Fruit fly (Drosophila melanogaster): ENCODE data around the gene CG10154.

The CG10154 gene

DNA sequence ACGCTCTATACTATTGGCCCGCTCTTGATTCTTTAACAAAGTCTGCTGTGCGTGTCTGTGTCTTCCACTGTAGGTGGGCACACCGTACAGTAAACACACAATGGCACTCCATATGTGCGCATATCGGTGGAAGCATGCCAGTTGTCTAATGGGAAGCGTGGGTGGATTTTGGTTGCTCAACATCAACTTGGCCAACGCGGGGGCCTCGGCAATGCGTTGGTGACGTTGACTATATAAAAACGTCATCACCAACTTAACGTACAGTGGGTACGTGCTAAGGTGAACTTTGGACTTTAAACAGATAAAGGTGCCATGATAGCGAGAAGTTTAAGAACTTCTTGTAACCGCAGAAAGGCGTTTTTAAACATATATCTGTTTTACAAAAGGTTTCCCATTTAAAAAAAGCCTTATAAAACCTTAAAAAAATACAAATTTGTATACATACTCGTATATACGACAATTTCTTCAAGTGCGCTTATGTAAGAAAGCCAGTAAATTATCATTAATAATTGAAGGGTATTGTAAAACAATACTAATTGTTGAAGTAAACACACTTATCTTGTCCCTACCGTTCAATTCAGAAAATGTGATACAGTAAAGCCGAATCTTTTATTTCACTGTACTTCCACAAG is 42.8 kb upstream of the CG10154 start (continued):
- TF ChIP-seq psq (GFP tag; optimal IDR thresholded peaks at IDR 0.05) = peak; percentile 27

DNA sequence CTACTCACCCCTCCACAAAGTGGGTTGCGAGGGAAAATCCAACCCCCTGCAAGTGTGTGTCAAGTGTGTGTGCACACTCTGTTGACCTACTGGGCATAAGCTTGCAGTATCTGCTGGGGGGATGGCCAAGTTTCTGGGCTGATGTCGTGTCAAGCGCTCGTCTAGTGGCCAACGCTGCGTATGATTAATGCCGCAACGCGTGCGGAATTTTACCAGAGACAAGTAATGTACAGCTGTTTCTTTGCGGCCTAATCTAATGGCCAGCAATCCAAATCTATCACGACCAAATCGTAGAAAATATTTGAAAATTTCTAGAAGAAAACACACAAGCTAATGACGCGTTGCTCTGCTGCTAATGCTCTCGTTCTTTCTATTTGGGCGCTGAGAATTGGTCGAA is 42.3 kb upstream of the CG10154 start:
- TF ChIP-seq CG9705 (GFP tag; optimal IDR thresholded peaks at IDR 0.05) = no peak
- no peak for TF ChIP-seq Mio (GFP tag; optimal IDR thresholded peaks at IDR 0.05)
- no peak for TF ChIP-seq woc (GFP tag; optimal IDR thresholded peaks at IDR 0.05)
- no peak for TF ChIP-seq Hr83 (GFP tag; optimal IDR thresholded peaks at IDR 0.05; ENCODE audit: poor library complexity, severe bottlenecking)
- no peak for TF ChIP-seq Sp1 (GFP tag; optimal IDR thresholded peaks at IDR 0.05)

DNA sequence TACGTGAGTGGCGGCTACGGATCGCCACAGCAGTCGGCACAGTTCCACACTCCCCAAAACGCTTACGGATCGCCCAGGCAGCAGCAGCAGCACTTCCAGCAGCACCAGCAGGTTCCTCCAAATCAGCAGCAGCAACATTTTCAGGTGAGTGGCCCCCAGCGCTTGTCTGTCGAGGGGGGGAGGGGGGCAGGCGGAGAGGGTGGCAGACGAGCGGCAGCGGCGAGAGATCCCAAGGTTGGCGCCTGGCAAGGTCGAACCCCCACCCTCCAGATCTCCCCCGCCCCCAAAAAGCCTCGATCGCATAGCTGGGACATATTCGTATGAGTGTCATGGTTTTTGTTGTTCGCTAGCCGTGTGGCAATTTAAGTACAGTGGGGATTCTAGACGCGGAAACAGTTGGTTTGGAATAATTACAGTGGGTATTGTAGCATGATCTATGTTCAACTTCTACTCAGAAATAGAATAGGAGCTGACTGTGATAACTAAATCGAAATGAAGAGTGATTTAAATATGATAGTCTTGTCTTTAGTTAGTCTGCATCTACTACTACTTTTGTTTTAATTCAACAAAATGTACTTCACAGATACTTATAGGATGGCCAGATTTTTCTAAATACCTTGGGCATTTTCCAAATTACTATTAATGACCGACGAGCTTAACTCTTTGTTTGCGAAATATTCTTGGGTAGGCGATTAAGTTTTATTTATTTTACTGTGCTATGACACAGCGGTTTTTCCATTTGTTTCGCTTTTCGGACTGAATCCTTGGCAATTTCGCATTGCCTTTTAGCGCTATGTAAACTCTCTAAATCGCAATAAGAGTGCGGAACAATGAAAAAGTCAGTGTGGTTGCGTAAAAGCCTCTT is 41.6 kb upstream of the CG10154 start:
- TF ChIP-seq Hr83 (GFP tag; optimal IDR thresholded peaks at IDR 0.05; ENCODE audit: poor library complexity, severe bottlenecking) (no peak), ey (GFP tag; optimal IDR thresholded peaks at IDR 0.05) (peak; percentile 32), dmrt93B (GFP tag; optimal IDR thresholded peaks at IDR 0.05) (no peak), GATAd (GFP tag; optimal IDR thresholded peaks at IDR 0.05) (no peak), lola (GFP tag; optimal IDR thresholded peaks at IDR 0.05) (no peak), h (GFP tag; optimal IDR thresholded peaks at IDR 0.05) (peak; percentile 33), Mio (GFP tag; optimal IDR thresholded peaks at IDR 0.05) (no peak), CG32264 (GFP tag; optimal IDR thresholded peaks at IDR 0.05) (no peak), HLH106 (tag; optimal IDR thresholded peaks at IDR 0.05) (peak; percentile 23), psq (GFP tag; optimal IDR thresholded peaks at IDR 0.05) (no peak), Myc (optimal IDR thresholded peaks at IDR 0.05) (no peak), Rel (GFP tag; optimal IDR thresholded peaks at IDR 0.05) (no peak), Rel (tag; optimal IDR thresholded peaks at IDR 0.05) (no peak), Sp1 (GFP tag; optimal IDR thresholded peaks at IDR 0.05) (no peak), woc (GFP tag; optimal IDR thresholded peaks at IDR 0.05) (no peak), foxo (GFP tag; optimal IDR thresholded peaks at IDR 0.05) (peak in 1 of 2 experiments; percentile 43), CG9705 (GFP tag; optimal IDR thresholded peaks at IDR 0.05) (no peak), Hr78 (GFP tag; optimal IDR thresholded peaks at IDR 0.05) (no peak), Dfd (GFP tag; optimal IDR thresholded peaks at IDR 0.05) (peak; percentile 32), N (GFP tag; optimal IDR thresholded peaks at IDR 0.05) (no peak), CrebA (GFP tag; optimal IDR thresholded peaks at IDR 0.05; ENCODE audit: borderline replicate concordance) (no peak), dl (GFP tag; optimal IDR thresholded peaks at IDR 0.05; ENCODE audit: insufficient read depth in 1 of 2, partially characterized antibody in 2 of 2) (no peak), brk (GFP tag; optimal IDR thresholded peaks at IDR 0.05) (no peak), rgr (GFP tag; optimal IDR thresholded peaks at IDR 0.05) (peak; percentile 10), pan (optimal IDR thresholded peaks at IDR 0.05) (no peak), Jra (GFP tag; optimal IDR thresholded peaks at IDR 0.05) (no peak), jim (GFP tag; optimal IDR thresholded peaks at IDR 0.05) (no peak), usp (GFP tag; optimal IDR thresholded peaks at IDR 0.05) (no peak), Vsx2 (GFP tag; optimal IDR thresholded peaks at IDR 0.05; ENCODE audit: partially characterized antibody) (no peak), Dif (GFP tag; optimal IDR thresholded peaks at IDR 0.05; ENCODE audit: partially characterized antibody) (no peak), sage (GFP tag; optimal IDR thresholded peaks at IDR 0.05) (no peak), fru (GFP tag; optimal IDR thresholded peaks at IDR 0.05) (peak; percentile 34), dsf (GFP tag; optimal IDR thresholded peaks at IDR 0.05; ENCODE audit: borderline replicate concordance) (no peak)

Measured in whole organism, wandering third instar larva.